Worm (Caenorhabditis elegans) whole organism, L2 larva: ENCODE results near the gene skr-15.

ENCODE experiments used
- C34F6.9 ChIP-seq: fragments of 150-350 bp; optimal IDR thresholded peaks from 2 replicates; lab custom pipeline; 2014; ENCODE audit warnings: missing biosample characterization, missing genetic modification characterization
- F13H6.1 ChIP-seq: sonication (generic microtip); optimal IDR thresholded peaks from 2 replicates; lab custom pipeline; 2016; ENCODE audit warnings: missing genetic modification characterization, missing compliant biosample characterization
- R02D3.7 ChIP-seq: fragments of 150-350 bp; optimal IDR thresholded peaks from 2 replicates; lab custom pipeline; 2014; ENCODE audit warnings: missing biosample characterization, missing genetic modification characterization
- Y55F3AM.14 ChIP-seq: fragments of 200-800 bp; sonication (Bioruptor generic); optimal IDR thresholded peaks from 2 replicates; lab custom pipeline; 2018; ENCODE audit warnings: mild to moderate bottlenecking, missing genetic modification characterization, missing compliant biosample characterization
- ZK546.5 ChIP-seq: sonication (generic microtip); optimal IDR thresholded peaks from 2 replicates; lab custom pipeline; 2017; ENCODE audit warnings: missing biosample characterization, missing genetic modification characterization
- aly-2 ChIP-seq: fragments of 150-350 bp; optimal IDR thresholded peaks from 2 replicates; lab custom pipeline; 2014; ENCODE audit warnings: missing biosample characterization, missing genetic modification characterization
- ama-1 ChIP-seq: fragments of 150-350 bp; optimal IDR thresholded peaks from 2 replicates; lab custom pipeline; 2018; ENCODE audit warnings: inconsistent platforms
- blmp-1 ChIP-seq: sonication (generic microtip); optimal IDR thresholded peaks from 2 replicates; lab custom pipeline; 2017; ENCODE audit warnings: missing genetic modification characterization, mild to moderate bottlenecking, missing compliant biosample characterization, antibody characterized with exemption, moderate library complexity; ENCODE audit not compliant: insufficient read depth
- ceh-82 ChIP-seq: fragments of 150-350 bp; optimal IDR thresholded peaks from 2 replicates; lab custom pipeline; 2014; ENCODE audit warnings: missing biosample characterization, missing genetic modification characterization
- crh-2 ChIP-seq: sonication (generic microtip); optimal IDR thresholded peaks from 2 replicates; lab custom pipeline; 2017; ENCODE audit warnings: missing biosample characterization, missing genetic modification characterization
- egl-27 ChIP-seq: sonication (generic microtip); optimal IDR thresholded peaks from 3 replicates; lab custom pipeline; 2017; ENCODE audit warnings: missing biosample characterization, missing genetic modification reagents, missing genetic modification characterization
- elt-1 ChIP-seq: fragments of 150-350 bp; optimal IDR thresholded peaks from 2 replicates; lab custom pipeline; 2014; ENCODE audit warnings: missing biosample characterization, missing genetic modification characterization
- elt-3 ChIP-seq: sonication (generic microtip); optimal IDR thresholded peaks from 2 replicates; lab custom pipeline; 2017; ENCODE audit warnings: missing biosample characterization, missing genetic modification characterization
- fos-1 ChIP-seq: fragments of 150-350 bp; optimal IDR thresholded peaks from 2 replicates; lab custom pipeline; 2014; ENCODE audit warnings: missing biosample characterization, missing genetic modification characterization
- gmeb-1 ChIP-seq: fragments of 150-350 bp; optimal IDR thresholded peaks from 2 replicates; lab custom pipeline; 2014; ENCODE audit warnings: missing biosample characterization, missing genetic modification characterization
- lin-11 ChIP-seq: fragments of 150-350 bp; sonication (generic microtip); optimal IDR thresholded peaks from 2 replicates; lab custom pipeline; 2014; ENCODE audit warnings: missing biosample characterization, missing genetic modification characterization, inconsistent platforms, mixed read lengths
- lin-39 ChIP-seq: fragments of 150-350 bp; optimal IDR thresholded peaks from 2 replicates; lab custom pipeline; 2014; ENCODE audit warnings: missing biosample characterization, missing genetic modification reagents, missing genetic modification characterization
- mab-5 ChIP-seq: fragments of 150-350 bp; optimal IDR thresholded peaks from 2 replicates; lab custom pipeline; 2014; ENCODE audit warnings: missing biosample characterization, missing genetic modification characterization
- mbf-1 ChIP-seq: sonication (generic microtip); optimal IDR thresholded peaks from 2 replicates; lab custom pipeline; 2017; ENCODE audit warnings: missing biosample characterization, missing genetic modification characterization
- nhr-10 ChIP-seq: sonication (generic microtip); optimal IDR thresholded peaks from 2 replicates; lab custom pipeline; 2017; ENCODE audit warnings: missing biosample characterization, missing genetic modification characterization
- nhr-11 ChIP-seq: fragments of 150-350 bp; optimal IDR thresholded peaks from 2 replicates; lab custom pipeline; 2014; ENCODE audit warnings: missing biosample characterization, missing genetic modification characterization
- nhr-12 ChIP-seq: fragments of 150-350 bp; optimal IDR thresholded peaks from 2 replicates; lab custom pipeline; 2014; ENCODE audit warnings: missing biosample characterization, missing genetic modification characterization
- nhr-129 ChIP-seq: fragments of 150-350 bp; optimal IDR thresholded peaks from 2 replicates; lab custom pipeline; 2014; ENCODE audit warnings: missing biosample characterization, missing genetic modification characterization
- nhr-21 ChIP-seq: fragments of 150-350 bp; optimal IDR thresholded peaks from 2 replicates; lab custom pipeline; 2014; ENCODE audit warnings: missing biosample characterization, missing genetic modification characterization
- nhr-237 ChIP-seq: fragments of 150-350 bp; optimal IDR thresholded peaks from 2 replicates; lab custom pipeline; 2014; ENCODE audit warnings: missing biosample characterization, missing genetic modification characterization
- peb-1 ChIP-seq: fragments of 150-350 bp; optimal IDR thresholded peaks from 2 replicates; lab custom pipeline; 2014; ENCODE audit warnings: missing biosample characterization, missing genetic modification characterization
- sem-4 ChIP-seq: fragments of 150-350 bp; optimal IDR thresholded peaks from 2 replicates; lab custom pipeline; 2014; ENCODE audit warnings: missing biosample characterization, missing genetic modification reagents, missing genetic modification characterization
- skn-1 ChIP-seq: sonication (generic microtip); optimal IDR thresholded peaks from 2 replicates; lab custom pipeline; 2017; ENCODE audit warnings: missing biosample characterization, missing genetic modification characterization
- sma-3 ChIP-seq: sonication (generic microtip); optimal IDR thresholded peaks from 2 replicates; lab custom pipeline; 2016; ENCODE audit warnings: missing genetic modification reagents, missing genetic modification characterization, missing compliant biosample characterization
- sma-9 ChIP-seq, 2 experiments: fragments of 150-350 bp in 1 of 2; sonication (generic microtip) in 1 of 2; optimal IDR thresholded peaks; 2 replicates each; lab custom pipeline; 2014 to 2016; ENCODE audit warnings: missing genetic modification characterization in 2 of 2, mild to moderate bottlenecking in 1 of 2, missing biosample characterization in 1 of 2, missing compliant biosample characterization in 1 of 2, missing genetic modification reagents in 1 of 2, moderate library complexity in 1 of 2
- snpc-4 ChIP-seq: fragments of 150-350 bp; optimal IDR thresholded peaks from 2 replicates; lab custom pipeline; 2014; ENCODE audit warnings: missing biosample characterization, missing genetic modification characterization
- unc-55 ChIP-seq: fragments of 150-350 bp; sonication (generic microtip); optimal IDR thresholded peaks from 3 replicates; lab custom pipeline; 2014; ENCODE audit warnings: missing biosample characterization, missing genetic modification reagents, missing genetic modification characterization
- zag-1 ChIP-seq: fragments of 150-350 bp; optimal IDR thresholded peaks from 2 replicates; lab custom pipeline; 2014; ENCODE audit warnings: missing biosample characterization, missing genetic modification characterization

skr-15 gene

DNA sequence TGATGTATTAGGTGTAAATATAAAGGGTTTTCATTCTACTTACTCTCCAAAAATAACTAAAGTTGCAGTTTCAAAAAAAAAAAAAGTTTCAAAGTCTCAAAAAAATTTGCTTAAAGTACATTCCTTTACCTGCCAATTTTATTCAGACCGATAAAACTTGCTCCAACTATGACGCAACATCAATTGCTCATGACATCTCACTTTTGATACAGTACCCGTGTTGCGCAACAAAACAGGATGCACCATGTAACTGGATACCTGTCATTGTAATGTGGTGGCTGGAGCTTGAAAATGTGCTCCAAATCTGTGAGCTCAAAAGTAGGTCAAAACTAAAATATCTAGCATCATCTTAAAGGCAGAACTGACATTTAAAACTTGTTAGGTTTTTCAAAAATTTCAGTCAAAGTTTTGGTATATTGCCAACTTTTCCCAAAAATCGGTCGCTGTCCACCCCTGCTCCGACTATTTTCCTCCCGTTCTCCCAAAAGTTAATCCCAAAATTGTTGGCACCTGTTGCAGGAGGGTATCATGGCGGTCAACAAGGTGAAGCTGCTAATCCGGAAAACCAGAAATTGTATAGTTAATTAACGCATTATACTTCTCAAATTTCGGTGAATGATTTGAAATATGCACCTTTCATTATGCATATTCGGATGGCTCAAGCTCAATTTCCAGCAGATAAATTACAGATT, 41.5 kb upstream of the skr-15 start, which contains the start of gene T24E12.2:
TSS of gene T24E12.2 (plus strand) at position 642 of the 692 bp plus-strand sequence.
- TF ChIP-seq fos-1 (tag; lab: Kevin White, UChicago), result no peak
- no peak for TF ChIP-seq lin-11 (tag; lab: Kevin White, UChicago)
- TF ChIP-seq sem-4 (tag; lab: Kevin White, UChicago), result no peak
- TF ChIP-seq ceh-82 (tag; lab: Kevin White, UChicago), result no peak
- TF ChIP-seq, all 48 proteins: peak for 0

DNA sequence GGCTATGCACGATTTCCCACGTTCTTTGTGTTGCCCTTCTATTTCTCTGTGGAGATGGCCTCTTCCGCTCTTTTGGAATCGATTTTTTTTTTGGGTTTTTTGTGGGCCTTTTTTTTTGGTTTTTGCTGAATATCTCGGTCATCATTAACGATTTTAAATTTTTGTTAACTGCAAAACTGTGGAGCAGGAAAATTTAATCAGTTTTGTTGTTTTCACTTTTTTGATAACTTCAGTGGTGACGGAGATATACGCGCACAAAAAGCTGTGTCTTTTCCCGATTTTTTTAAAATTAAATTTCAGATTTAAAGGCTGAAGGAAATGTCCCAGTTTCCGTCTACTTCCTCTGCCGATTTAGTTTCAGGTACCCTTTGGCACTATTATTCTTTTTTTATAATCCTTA, 38.7 kb upstream of the skr-15 start, which contains the start of gene T24E12.1:
TSS of gene T24E12.1 (plus strand) at position 301 of the 400 bp plus-strand sequence.
- no peak for TF ChIP-seq nhr-10 (tag; lab: Kevin White, UChicago)
- no peak for TF ChIP-seq Y55F3AM.14 (GFP tag; lab: Kevin White, UChicago)
- no peak for TF ChIP-seq nhr-12 (tag; lab: Kevin White, UChicago)
- no peak for TF ChIP-seq R02D3.7 (tag; lab: Kevin White, UChicago)

DNA sequence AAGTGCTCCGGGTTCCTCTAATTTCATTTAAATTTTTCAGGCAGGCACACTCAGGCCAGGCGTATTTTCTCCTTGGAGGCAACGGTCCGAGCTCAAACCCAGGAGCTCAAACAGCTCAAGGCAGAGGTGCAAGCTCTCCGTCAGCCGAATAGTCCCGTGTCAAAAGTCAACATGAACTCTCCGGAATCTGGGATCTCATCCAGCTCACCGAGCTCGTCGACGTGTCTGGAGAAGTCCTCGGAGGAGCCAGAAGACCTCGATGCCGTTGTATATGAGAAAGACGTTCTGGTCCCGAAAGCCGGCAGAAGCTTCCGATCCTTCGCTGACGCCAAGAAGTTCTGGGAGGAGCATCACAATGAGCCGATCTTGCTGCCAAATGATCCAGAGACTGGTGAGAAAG, 38.2 kb upstream of the skr-15 start:
- TF ChIP-seq mab-5 (tag; lab: Kevin White, UChicago) (no peak), zag-1 (no peak), R02D3.7 (tag; lab: Kevin White, UChicago) (no peak), elt-1 (no peak), gmeb-1 (tag; lab: Kevin White, UChicago) (no peak), fos-1 (tag; lab: Kevin White, UChicago) (no peak), ama-1 (lab: Kevin White, UChicago) (no peak)

DNA sequence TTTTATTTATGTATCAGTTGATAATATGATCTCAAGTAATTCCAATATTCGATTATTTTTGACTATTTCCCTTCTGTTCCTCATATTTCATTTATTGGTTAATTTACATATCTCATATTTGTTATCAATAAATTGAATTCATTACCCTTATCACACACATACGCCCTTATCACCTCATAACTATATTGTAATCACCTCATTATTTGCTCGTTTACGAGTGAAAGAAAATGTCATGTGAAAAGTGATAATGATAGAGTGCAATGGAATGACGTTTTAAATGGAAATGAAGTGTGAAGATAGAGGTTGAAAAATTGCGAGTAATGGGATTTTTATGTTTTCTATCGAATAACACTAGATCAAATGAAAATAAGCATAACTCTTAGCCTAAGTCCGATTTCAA, 37.4 kb upstream of the skr-15 start:
- TF ChIP-seq C34F6.9 (tag; lab: Kevin White, UChicago) (no peak), aly-2 (no peak), elt-1 (no peak), sma-3 (GFP tag; lab: Kevin White, UChicago) (peak; percentile 27), F13H6.1 (no peak), skn-1 (tag; lab: Kevin White, UChicago) (peak; percentile 93), egl-27 (tag; lab: Kevin White, UChicago) (peak; percentile 80), fos-1 (tag; lab: Kevin White, UChicago) (peak; percentile 100), gmeb-1 (tag; lab: Kevin White, UChicago) (peak; percentile 64), sma-9 (GFP tag; optimal IDR thresholded peaks at IDR 0.05; lab: Kevin White, UChicago) (peak; percentile 78), sma-9 (tag; optimal IDR thresholded peaks at IDR 0.05; lab: Kevin White, UChicago) (no peak), sem-4 (tag; lab: Kevin White, UChicago) (no peak), crh-2 (tag; lab: Kevin White, UChicago) (peak; percentile 78)

DNA sequence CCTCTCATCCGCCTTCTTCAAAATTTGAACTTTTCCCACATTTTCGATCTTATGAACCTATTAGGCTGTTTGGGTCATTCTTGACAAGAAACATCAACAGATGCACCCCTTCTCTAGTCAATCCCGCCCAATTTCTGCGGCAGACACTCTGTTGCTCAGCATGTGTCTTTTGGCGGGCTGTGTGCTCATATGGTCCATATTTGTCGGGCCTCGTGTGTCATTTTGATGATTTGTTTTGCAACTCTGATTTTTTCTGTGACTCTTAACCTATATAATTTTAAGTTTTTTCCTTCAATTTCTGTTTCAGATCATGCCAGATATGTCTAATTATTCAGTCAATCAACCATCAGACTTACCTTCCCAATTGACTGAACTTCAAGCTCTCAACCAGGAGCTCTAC, 36.8 kb upstream of the skr-15 start, which contains the start of gene T24E12.13:
TSS of gene T24E12.13 (plus strand) at position 301 of the 400 bp plus-strand sequence.
- TF ChIP-seq nhr-21 (tag; lab: Kevin White, UChicago) (no peak), nhr-237 (tag; lab: Kevin White, UChicago) (no peak), fos-1 (tag; lab: Kevin White, UChicago) (no peak), nhr-11 (tag; lab: Kevin White, UChicago) (no peak), peb-1 (no peak), R02D3.7 (tag; lab: Kevin White, UChicago) (no peak), elt-1 (no peak), zag-1 (no peak), Y55F3AM.14 (GFP tag; lab: Kevin White, UChicago) (no peak)

DNA sequence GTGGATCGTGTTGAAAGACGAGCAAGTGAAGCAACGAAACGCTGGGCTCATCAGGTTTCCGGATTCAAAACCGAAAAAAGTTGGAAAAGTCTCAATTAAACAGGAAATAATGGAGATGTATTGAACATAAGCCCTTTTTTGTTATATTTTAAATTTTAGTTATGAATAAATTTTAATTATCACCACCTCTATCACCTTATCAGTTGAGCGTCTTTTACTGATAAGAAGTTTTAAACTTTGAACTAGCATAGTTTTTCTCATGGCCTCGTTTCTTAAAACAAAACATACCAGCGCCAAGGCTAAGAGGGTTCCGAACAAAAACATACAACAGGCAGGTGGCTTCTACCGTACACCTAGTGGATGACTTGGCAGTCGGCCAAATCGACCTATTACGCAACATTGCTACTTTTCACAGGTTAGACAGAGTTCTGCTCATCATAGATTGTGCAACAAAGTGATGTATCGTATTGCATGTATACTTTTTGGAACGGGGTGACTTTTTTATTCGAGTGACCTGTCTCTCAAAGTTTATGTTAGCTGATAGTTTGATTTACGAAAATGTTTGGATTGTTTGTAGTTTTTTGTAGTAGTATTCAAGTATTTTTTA, 35.5 kb upstream of the skr-15 start:
- TF ChIP-seq ceh-82 (tag; lab: Kevin White, UChicago) (no peak), fos-1 (tag; lab: Kevin White, UChicago) (peak; percentile 49)
- TF ChIP-seq, all 48 proteins: peak for 1

DNA sequence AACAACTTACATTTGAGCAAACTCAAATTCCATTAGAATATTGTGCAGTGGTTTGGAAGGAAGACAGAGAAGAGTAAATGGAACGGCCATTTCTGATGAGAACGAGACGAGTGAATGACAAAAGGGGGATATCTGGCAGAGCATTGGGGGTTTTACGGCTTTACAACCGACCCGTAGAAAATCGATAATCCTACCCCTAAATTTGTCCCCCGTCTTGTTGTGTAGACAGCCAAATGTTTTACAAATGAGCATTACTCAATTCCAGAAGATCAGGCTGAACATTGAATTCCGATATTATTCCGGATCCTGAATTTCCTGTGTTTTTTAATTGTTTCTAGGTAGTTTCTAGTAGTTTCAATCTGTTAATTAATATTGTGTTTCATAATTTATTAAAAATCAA, 30.6 kb upstream of the skr-15 start, which contains the start of gene fbxb-99:
TSS of gene fbxb-99 (minus strand) at position 101 of the 400 bp plus-strand sequence.
- TF ChIP-seq elt-3 (no peak), lin-39 (tag; lab: Kevin White, UChicago) (no peak), F13H6.1 (no peak), nhr-129 (no peak), fos-1 (tag; lab: Kevin White, UChicago) (no peak), blmp-1 (tag; lab: Kevin White, UChicago) (no peak), crh-2 (tag; lab: Kevin White, UChicago) (no peak), nhr-237 (tag; lab: Kevin White, UChicago) (no peak), unc-55 (GFP tag; lab: Kevin White, UChicago) (no peak), nhr-11 (tag; lab: Kevin White, UChicago) (no peak), ZK546.5 (tag; lab: Kevin White, UChicago) (no peak), ceh-82 (tag; lab: Kevin White, UChicago) (no peak), snpc-4 (tag; lab: Kevin White, UChicago) (no peak), aly-2 (no peak), ama-1 (lab: Kevin White, UChicago) (no peak), mbf-1 (no peak)
